Worm (Caenorhabditis elegans): ENCODE results near the gene R10E4.6.

Gene R10E4.6

DNA sequence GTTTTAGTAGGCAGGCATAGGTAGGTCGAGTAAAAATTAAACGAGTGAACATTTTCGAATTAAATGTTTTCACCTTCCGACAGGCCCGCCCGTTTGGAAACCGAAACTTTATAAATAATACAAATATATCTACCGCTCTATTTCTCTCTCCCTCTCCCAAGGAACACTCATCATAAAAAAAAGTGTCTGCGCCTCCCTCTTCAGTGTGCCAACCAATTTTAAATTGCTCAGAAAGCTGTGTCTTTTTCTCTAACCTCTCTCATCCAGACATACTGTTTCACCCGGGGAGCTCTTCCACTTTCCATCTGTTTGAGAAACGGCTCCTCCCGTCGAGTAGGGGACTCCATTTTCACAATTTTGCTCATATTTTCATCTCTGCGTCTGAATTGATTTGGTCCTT, 29.9 kb downstream of the R10E4.6 start:
- no peak for TF ChIP-seq scrt-1 (GFP tag; IDR thresholded peaks at IDR 0.05)
- TF ChIP-seq F13C5.2 (tag; optimal IDR thresholded peaks at IDR 0.05) = no peak
- no peak for TF ChIP-seq aly-1 (tag; optimal IDR thresholded peaks at IDR 0.05)
- TF ChIP-seq hmbx-1 (tag; optimal IDR thresholded peaks at IDR 0.05) = no peak
- TF ChIP-seq tbx-37 (GFP tag; conservative IDR thresholded peaks at IDR 0.05) = no peak
- no peak for TF ChIP-seq hmg-4 (GFP tag; optimal IDR thresholded peaks at IDR 0.05)
- no peak for TF ChIP-seq ama-1 (optimal IDR thresholded peaks at IDR 0.05)
- no peak for TF ChIP-seq tra-4 (tag; optimal IDR thresholded peaks at IDR 0.05)
- no peak for TF ChIP-seq pes-1 (GFP tag; IDR thresholded peaks at IDR 0.05)
- TF ChIP-seq ets-7 (tag; optimal IDR thresholded peaks at IDR 0.05) = no peak
- TF ChIP-seq tbx-11 (GFP tag; IDR thresholded peaks at IDR 0.05) = no peak
- no peak for TF ChIP-seq hnd-1 (tag; optimal IDR thresholded peaks at IDR 0.05)
- TF ChIP-seq ceh-13 (GFP tag; optimal IDR thresholded peaks at IDR 0.05) = no peak
- TF ChIP-seq B0310.2 (tag; optimal IDR thresholded peaks at IDR 0.05) = no peak
- no peak for TF ChIP-seq ceh-36 (tag; optimal IDR thresholded peaks at IDR 0.05)
- no peak for TF ChIP-seq sea-1 (GFP tag; conservative IDR thresholded peaks at IDR 0.05)

DNA sequence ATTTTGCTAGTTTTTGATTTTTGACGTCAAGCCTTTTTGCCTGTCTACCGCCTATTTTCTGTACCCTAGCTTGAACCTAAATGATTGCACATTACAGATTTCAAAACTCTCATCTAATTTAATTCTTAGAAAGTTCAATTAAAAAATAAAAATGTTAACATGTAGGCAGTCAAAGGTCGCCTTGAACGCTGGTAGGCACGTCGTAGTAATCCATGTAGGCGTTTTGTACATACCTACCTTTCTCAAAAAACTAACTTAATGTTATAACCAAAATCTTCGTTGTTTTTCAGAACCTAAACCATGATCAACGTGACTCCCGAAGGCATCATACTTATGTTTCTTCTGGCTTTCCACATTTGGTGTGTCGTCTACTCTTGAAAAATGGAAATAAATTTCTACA, 30.7 kb downstream of the R10E4.6 start, which contains the start of gene H38K22.9:
Gene H38K22.9, plus strand, starts transcription at position 301 of the 400 bp plus-strand sequence.
- TF ChIP-seq ceh-36 (tag; optimal IDR thresholded peaks at IDR 0.05) (no peak), sea-1 (GFP tag; conservative IDR thresholded peaks at IDR 0.05) (no peak), pes-1 (GFP tag; IDR thresholded peaks at IDR 0.05) (no peak), scrt-1 (GFP tag; IDR thresholded peaks at IDR 0.05) (no peak), flt-1 (GFP tag; IDR thresholded peaks at IDR 0.05) (no peak), aly-1 (tag; optimal IDR thresholded peaks at IDR 0.05) (no peak), hnd-1 (tag; optimal IDR thresholded peaks at IDR 0.05) (no peak), tbx-37 (GFP tag; conservative IDR thresholded peaks at IDR 0.05) (no peak), F13C5.2 (tag; optimal IDR thresholded peaks at IDR 0.05) (no peak)

DNA sequence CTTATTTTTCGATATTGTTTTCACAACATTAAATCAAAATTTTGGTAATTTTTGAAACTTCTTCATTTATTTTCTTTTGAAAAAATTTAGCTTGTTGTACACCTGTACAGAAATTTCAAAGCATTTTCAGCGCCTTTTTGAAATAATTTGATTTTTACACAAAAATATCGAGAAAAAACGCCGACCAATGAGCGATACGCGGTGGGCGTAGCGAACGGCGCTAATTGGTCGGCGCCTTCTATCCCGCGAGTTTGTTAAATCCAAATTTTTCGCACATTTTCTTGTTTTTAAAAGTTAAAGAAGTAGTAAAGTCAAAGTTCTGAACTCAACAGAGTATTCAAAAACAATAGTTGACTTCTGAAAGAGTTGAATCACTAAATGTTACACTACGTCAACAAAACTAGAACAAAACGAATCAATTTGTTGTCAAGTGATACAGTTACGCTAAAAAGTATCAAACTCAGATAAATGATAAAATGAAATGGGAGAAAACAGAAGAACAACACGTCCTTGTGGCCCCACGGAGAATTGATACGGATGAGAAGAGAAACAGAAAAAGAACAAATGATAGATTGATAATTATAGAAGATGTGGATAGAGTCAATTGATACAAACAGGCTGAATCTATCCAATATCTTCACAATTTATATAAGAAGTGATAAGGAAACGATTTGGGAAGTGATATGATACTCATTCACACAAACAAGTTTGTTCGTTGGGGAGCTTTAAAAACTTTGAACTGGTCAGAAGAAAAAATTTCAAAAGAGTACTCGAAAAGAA, 35.2 kb downstream of the R10E4.6 start:
- TF ChIP-seq B0310.2 (tag; optimal IDR thresholded peaks at IDR 0.05) = no peak
- no peak for TF ChIP-seq flt-1 (GFP tag; IDR thresholded peaks at IDR 0.05)

DNA sequence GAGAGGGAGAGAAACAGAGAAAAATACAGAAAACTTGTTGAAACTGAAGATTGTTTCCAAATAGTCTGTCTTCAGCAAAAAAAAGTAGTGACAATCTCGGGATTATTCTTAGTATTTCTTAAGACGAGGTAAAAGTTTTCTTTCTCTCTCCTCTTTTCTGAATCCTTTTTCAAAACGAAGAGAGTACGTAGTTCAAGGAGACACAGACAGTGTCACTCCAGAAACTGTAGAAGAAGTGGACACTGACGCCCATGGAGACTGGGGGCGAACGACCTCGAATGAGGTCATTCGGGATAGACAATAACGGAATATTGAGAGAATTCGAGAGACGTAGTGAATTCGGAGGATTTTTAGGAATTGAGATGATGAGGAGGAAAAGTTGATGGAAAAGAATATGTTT, 37.8 kb downstream of the R10E4.6 start, which contains the start of gene gly-6:
Gene gly-6, minus strand, starts transcription at position 245 of the 400 bp plus-strand sequence.
- TF ChIP-seq hmg-4 (GFP tag; optimal IDR thresholded peaks at IDR 0.05) (no peak), sea-1 (GFP tag; conservative IDR thresholded peaks at IDR 0.05) (no peak), aly-1 (tag; optimal IDR thresholded peaks at IDR 0.05) (no peak), hmbx-1 (tag; optimal IDR thresholded peaks at IDR 0.05) (no peak), tra-4 (tag; optimal IDR thresholded peaks at IDR 0.05) (no peak), ets-7 (tag; optimal IDR thresholded peaks at IDR 0.05) (no peak), hnd-1 (tag; optimal IDR thresholded peaks at IDR 0.05) (no peak), ceh-13 (GFP tag; optimal IDR thresholded peaks at IDR 0.05) (no peak), tbx-11 (GFP tag; IDR thresholded peaks at IDR 0.05) (no peak), B0310.2 (tag; optimal IDR thresholded peaks at IDR 0.05) (no peak), scrt-1 (GFP tag; IDR thresholded peaks at IDR 0.05) (no peak), pes-1 (GFP tag; IDR thresholded peaks at IDR 0.05) (no peak), ama-1 (optimal IDR thresholded peaks at IDR 0.05) (no peak), flt-1 (GFP tag; IDR thresholded peaks at IDR 0.05) (no peak), F13C5.2 (tag; optimal IDR thresholded peaks at IDR 0.05) (no peak)

DNA sequence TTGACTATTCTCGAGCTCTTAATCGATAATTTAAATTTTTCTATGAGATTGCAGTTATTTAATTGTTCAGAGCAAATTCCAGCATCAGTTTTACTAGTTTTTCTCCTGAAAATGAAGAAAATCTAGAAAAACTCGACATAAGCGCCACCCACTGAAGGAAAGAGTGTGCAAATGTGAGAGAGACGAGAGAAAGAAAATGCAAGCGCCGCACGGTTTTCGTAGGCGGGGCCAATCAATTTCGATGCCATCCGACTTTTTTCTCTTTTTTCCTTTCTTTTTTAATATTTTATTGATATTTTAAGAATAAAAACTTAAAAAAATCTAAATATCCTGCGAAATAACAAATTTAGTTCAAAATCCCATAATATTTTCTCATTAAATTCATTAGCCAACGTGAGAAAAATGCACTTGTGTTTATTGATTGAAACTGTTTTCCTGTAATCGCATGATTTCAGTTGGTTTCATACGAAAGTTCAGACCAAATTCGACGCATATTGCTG, 39.4 kb downstream of the R10E4.6 start, which contains the start of gene cdk-12:
Gene cdk-12, plus strand, starts transcription at position 450 of the 500 bp plus-strand sequence.
- TF ChIP-seq tra-4 (tag; optimal IDR thresholded peaks at IDR 0.05) = no peak
- peak; percentile 11 for TF ChIP-seq F13C5.2 (tag; optimal IDR thresholded peaks at IDR 0.05)

DNA sequence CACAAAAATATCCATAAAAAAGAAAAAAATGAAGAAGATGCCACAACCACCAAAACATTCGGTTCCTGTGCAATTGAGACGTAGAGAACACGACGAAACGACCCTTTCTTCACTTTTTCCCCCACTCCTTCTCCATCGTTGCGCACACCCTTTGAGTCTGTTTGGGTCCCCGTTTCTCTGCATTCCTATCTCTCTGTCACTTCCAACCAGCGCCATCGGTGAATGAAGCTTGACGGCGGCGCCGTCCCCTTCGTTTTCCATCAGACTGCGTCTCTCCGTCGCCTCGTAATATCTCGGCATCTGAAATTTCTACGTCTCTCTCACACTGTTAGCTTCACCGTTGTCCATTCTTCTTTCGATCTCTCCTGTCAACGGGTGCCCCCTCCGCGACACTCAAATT, 42.4 kb downstream of the R10E4.6 start:
- no peak for TF ChIP-seq B0310.2 (tag; optimal IDR thresholded peaks at IDR 0.05)
- TF ChIP-seq hmg-4 (GFP tag; optimal IDR thresholded peaks at IDR 0.05) = no peak
- TF ChIP-seq hnd-1 (tag; optimal IDR thresholded peaks at IDR 0.05) = no peak
- no peak for TF ChIP-seq ceh-36 (tag; optimal IDR thresholded peaks at IDR 0.05)
- TF ChIP-seq pes-1 (GFP tag; IDR thresholded peaks at IDR 0.05) = 0 out of 2 replicates have a peak, but pooled peaks have one; percentile 28
- no peak for TF ChIP-seq scrt-1 (GFP tag; IDR thresholded peaks at IDR 0.05)
- 0 out of 2 replicates have a peak, but pooled peaks have one; percentile 13 for TF ChIP-seq tbx-11 (GFP tag; IDR thresholded peaks at IDR 0.05)
- no peak for TF ChIP-seq F13C5.2 (tag; optimal IDR thresholded peaks at IDR 0.05)
- no peak for TF ChIP-seq ama-1 (optimal IDR thresholded peaks at IDR 0.05)
- TF ChIP-seq tbx-37 (GFP tag; conservative IDR thresholded peaks at IDR 0.05) = no peak

DNA sequence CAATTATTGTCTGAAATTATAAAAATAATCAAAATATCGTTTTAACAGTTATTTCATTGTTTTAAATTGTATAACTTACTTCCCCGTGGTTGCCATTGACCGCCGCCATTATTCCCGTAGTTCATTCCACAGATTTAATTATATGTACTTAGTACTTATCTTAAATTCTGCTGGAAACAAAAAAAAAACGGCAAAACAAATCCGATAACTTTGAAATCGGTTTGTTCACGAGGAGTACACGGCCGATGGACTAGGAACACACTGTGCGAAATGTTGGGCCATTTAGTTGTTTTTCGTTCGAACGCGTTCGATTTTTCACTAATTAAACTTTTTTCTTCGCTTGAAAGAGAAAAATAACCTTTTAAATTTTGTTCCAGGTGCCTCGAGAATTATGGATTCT, 49.9 kb downstream of the R10E4.6 start, which contains the start of the genes B0285.3 and lcmt-1:
Gene B0285.3, minus strand, starts transcription at position 267 of the 400 bp plus-strand sequence.
Gene lcmt-1, plus strand, starts transcription at position 377 of the 400 bp plus-strand sequence.
- TF ChIP-seq ama-1 (optimal IDR thresholded peaks at IDR 0.05) (no peak), tbx-37 (GFP tag; conservative IDR thresholded peaks at IDR 0.05) (0 out of 2 replicates have a peak, but pooled peaks have one; percentile 28), sea-1 (GFP tag; conservative IDR thresholded peaks at IDR 0.05) (no peak), ceh-36 (tag; optimal IDR thresholded peaks at IDR 0.05) (no peak)
